Fruit fly (Drosophila melanogaster) ovary, adult (tissue): ENCODE data around the gene Shmt.
"Not testable (repeated sequence)": the region's sequence is repeated elsewhere in the genome, so short reads cannot be mapped to it uniquely, and the experiment has no call there.

Experiments used
- CG17801 ChIP-seq: fragments of 200-800 bp; optimal IDR thresholded peaks from 2 replicates; lab custom pipeline; 2019; ENCODE audit warnings: missing biosample characterization, mild to moderate bottlenecking, missing genetic modification characterization, moderate library complexity; ENCODE audit not compliant: partially characterized antibody

Gene Shmt

dm6 chrX:5916494-5917309 lies at the start of gene Shmt, which contains the start of gene CG3726:
Shmt (minus strand) TSS chrX:5916797.
CG3726 (plus strand) TSS chrX:5917097.
- no peak for TF ChIP-seq CG17801 (GFP tag; lab: Kevin White, UChicago)

dm6 chrX:5965517-5966397 lies 49.2 kb upstream of the Shmt start, which contains the start of gene Grip:
Grip (plus strand) TSS chrX:5966279.
- TF ChIP-seq CG17801 (GFP tag; lab: Kevin White, UChicago) = no peak

dm6 chrX:5964169-5964686 lies 47.6 kb upstream of the Shmt start:
- TF ChIP-seq CG17801 (GFP tag; lab: Kevin White, UChicago) = no peak

- TF ChIP-seq CG17801 (GFP tag; lab: Kevin White, UChicago) = no peak
Observed at dm6 chrX:5956646-5957441, 40.2 kb upstream of the Shmt start.

DNA sequence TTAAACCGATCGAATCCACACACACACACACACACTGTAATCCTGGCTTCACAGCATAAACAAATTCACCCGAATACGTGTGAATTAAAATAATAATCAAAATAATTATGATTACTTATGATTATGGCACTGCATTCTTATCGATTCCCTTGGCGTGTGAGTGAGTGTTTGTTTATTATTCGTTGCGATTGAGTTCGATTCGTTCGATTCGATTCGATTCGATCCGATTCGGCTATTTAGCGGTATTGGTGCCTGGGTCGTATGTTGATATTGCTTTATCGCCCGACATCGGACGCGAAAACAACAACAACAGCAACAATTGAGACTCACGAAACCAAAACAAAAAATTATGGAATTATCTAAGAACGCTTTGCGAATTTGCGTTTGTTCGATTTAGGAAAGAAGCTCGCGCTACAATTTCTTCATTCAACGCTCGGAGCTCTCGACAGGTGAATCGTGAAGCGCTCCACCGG lies 38.6 kb upstream of the Shmt start, which contains the start of gene CG6067:
TSS of gene CG6067 (plus strand) at position 423 of the 473 bp plus-strand sequence.
- TF ChIP-seq CG17801 (GFP tag; lab: Kevin White, UChicago) = no peak

DNA sequence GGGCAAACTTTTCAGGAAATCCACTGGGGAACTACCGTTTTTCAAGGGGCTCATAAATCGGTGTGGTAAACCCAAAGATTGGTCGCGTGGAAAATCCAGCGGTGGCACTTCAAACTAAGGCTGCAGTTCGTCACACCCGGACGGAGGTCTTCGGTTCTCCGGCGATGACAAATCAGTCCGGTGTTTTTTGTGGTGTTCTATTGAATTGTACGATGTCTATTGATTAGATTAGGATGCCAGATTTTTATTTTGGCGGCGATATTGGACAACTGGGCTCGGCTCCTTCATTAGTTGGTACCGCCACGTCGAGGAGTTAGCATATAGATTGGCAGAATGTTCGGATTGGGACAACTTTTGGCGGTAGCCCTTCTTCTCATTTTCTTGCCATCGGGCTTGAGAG lies 35.7 kb upstream of the Shmt start, which contains the start of gene CG6048:
TSS of gene CG6048 (plus strand) at position 301 of the 400 bp plus-strand sequence.
- no peak for TF ChIP-seq CG17801 (GFP tag; lab: Kevin White, UChicago)

- no peak for TF ChIP-seq CG17801 (GFP tag; lab: Kevin White, UChicago)
Observed at dm6 chrX:5949951-5950350, 33.4 kb upstream of the Shmt start, which contains the start of gene CG32755. CG32755 (plus strand) TSS chrX:5950251.

- TF ChIP-seq CG17801 (GFP tag; lab: Kevin White, UChicago) = no peak
Observed at dm6 chrX:5947870-5948498, 31.4 kb upstream of the Shmt start, which contains the start of gene CG6041. CG6041 (plus strand) TSS chrX:5948160.

DNA sequence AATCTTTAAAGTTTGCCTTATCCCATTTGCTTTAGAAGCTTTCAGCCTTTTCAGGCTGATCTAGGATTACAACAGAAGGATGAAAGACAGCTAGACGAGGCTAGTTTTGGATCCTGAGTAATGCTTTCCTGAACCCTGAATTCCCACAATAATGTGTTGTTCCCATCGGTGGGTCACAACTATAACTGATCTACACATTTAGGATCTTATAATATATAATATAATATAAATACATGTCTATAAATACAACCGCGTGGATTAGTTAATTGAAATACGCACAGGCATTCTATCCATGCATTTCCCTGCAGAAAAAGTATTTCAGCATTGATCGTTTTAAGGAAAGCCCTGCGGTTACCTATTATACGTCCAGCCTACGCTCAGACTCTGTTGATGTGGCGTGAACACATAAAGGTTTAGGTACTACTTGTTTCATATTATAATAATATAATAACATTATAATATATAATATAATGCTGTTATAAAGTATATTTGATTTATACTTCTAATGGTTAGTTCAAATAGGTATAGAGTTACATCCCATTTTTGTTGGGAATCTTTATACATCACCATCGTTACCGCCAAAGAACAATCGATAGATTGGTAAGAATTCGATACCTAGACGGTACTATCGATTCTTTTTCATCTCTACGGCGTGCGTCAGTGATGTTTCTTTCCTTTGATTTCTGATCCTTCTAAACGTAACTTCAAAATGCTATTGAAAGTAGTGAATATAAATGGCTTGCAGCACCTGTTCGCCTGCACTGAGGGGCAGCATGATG lies 28.6 kb upstream of the Shmt start, which contains the start of gene CG32756:
TSS of gene CG32756 (plus strand) at position 631 of the 779 bp plus-strand sequence.
- TF ChIP-seq CG17801 (GFP tag; lab: Kevin White, UChicago) = not testable (repeated sequence)

- not testable (repeated sequence) for TF ChIP-seq CG17801 (GFP tag; lab: Kevin White, UChicago)
Observed at dm6 chrX:5942306-5942705, 25.7 kb upstream of the Shmt start, which contains the start of gene CG12728. CG12728 (plus strand) TSS chrX:5942606.

- no peak for TF ChIP-seq CG17801 (GFP tag; lab: Kevin White, UChicago)
Observed at dm6 chrX:5941824-5942223, 25.2 kb upstream of the Shmt start.

DNA sequence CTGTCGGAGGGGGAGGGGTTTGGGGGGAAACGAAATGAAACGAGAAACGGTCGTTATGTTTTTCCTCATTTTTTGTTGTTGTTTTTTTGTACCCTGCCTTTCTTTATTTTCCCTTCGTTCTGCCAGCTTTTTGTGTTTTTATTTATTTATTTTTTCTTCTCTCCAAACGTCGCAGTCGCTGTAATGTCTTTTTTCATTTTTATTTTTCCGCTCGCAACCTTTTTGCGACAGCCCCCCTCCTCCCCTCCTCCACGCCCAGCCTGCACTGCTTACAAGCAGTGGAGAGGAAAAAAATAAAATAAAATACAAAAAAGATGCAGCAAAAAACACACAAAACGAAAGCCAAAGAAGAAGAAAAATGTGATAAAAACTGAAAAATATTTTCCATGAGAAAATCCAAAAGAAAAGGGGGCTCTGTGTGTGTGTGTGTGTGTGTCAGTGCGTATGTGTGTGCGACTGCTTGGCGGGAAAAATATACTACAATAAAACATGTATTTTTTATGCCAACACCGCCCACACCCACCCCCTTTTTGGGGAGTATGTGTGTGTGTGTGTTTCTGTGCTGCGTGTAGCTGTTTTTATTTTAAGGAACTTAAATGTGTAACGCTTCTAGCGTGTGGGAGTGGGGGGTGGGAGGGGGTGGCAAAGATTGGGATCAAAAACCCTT lies 18.6 kb upstream of the Shmt start:
- TF ChIP-seq CG17801 (GFP tag; lab: Kevin White, UChicago) = peak; percentile 80
